Fruit fly (Drosophila melanogaster) whole organism, embryonic: ENCODE data around the gene Idgf3.

Source experiments
- Atf3 ChIP-seq: fragments of 200-800 bp; sonication (Bioruptor generic); optimal IDR thresholded peaks from 3 replicates; lab custom pipeline; 2016; ENCODE audit warnings: missing biosample characterization, missing genetic modification characterization
- CG11723 ChIP-seq: fragments of 200-800 bp; sonication (Bioruptor generic); optimal IDR thresholded peaks from 2 replicates; lab custom pipeline; 2017; ENCODE audit warnings: missing biosample characterization, mild to moderate bottlenecking, missing genetic modification characterization
- CG12744 ChIP-seq: fragments of 200-800 bp; sonication (Bioruptor generic); optimal IDR thresholded peaks from 2 replicates; lab custom pipeline; 2016; ENCODE audit warnings: missing biosample characterization, missing genetic modification characterization
- CG12942 ChIP-seq: fragments of 200-800 bp; sonication (Bioruptor generic); optimal IDR thresholded peaks from 3 replicates; lab custom pipeline; 2016; ENCODE audit warnings: missing biosample characterization, missing genetic modification characterization
- CG13123 ChIP-seq: fragments of 200-800 bp; sonication (Bioruptor generic); optimal IDR thresholded peaks from 2 replicates; lab custom pipeline; 2016; ENCODE audit warnings: missing biosample characterization, missing genetic modification characterization
- CG14667 ChIP-seq: fragments of 200-800 bp; sonication (Bioruptor generic); IDR thresholded peaks from 2 replicates; pipeline ENCODE4 v1.3.6; 2022; ENCODE audit warnings: missing biosample characterization, missing genetic modification characterization
- CG14710 ChIP-seq: fragments of 200-800 bp; sonication (Bioruptor generic); optimal IDR thresholded peaks from 3 replicates; lab custom pipeline; 2019; ENCODE audit warnings: missing biosample characterization, mild to moderate bottlenecking, missing genetic modification characterization, moderate library complexity
- CG16813 ChIP-seq: fragments of 200-800 bp; sonication (Bioruptor generic); IDR thresholded peaks from 3 replicates; pipeline ENCODE4 v1.3.6; 2022; ENCODE audit warnings: missing biosample characterization, missing genetic modification characterization; ENCODE audit not compliant: partially characterized antibody
- CG17359 ChIP-seq: fragments of 200-800 bp; sonication (Bioruptor generic); optimal IDR thresholded peaks from 3 replicates; lab custom pipeline; 2018; ENCODE audit warnings: missing biosample characterization, mild to moderate bottlenecking, missing genetic modification characterization, moderate library complexity
- CG17385 ChIP-seq: fragments of 200-800 bp; sonication (Bioruptor generic); optimal IDR thresholded peaks from 3 replicates; lab custom pipeline; 2018; ENCODE audit warnings: missing biosample characterization, mild to moderate bottlenecking, missing genetic modification characterization
- CG17612 ChIP-seq: fragments of 200-800 bp; sonication (Bioruptor generic); IDR thresholded peaks from 2 replicates; pipeline ENCODE4 v1.3.6; 2022; ENCODE audit warnings: missing biosample characterization, missing genetic modification characterization
- CG18011 ChIP-seq: fragments of 200-800 bp; sonication (Bioruptor generic); optimal IDR thresholded peaks from 2 replicates; lab custom pipeline; 2017; ENCODE audit warnings: missing biosample characterization, missing genetic modification characterization, mild to moderate bottlenecking, moderate library complexity, missing genotype
- CG2202 ChIP-seq: fragments of 200-800 bp; sonication (Bioruptor generic); optimal IDR thresholded peaks from 2 replicates; lab custom pipeline; 2018; ENCODE audit warnings: missing biosample characterization, mild to moderate bottlenecking, missing genetic modification characterization
- CG30403 ChIP-seq: fragments of 200-800 bp; sonication (Bioruptor generic); optimal IDR thresholded peaks from 3 replicates; lab custom pipeline; 2016; ENCODE audit warnings: missing biosample characterization, missing genetic modification characterization
- CG30431 ChIP-seq: fragments of 200-800 bp; sonication (Bioruptor generic); optimal IDR thresholded peaks from 2 replicates; lab custom pipeline; 2017; ENCODE audit warnings: missing biosample characterization, missing genetic modification characterization
- CG34422 ChIP-seq: fragments of 200-800 bp; sonication (Bioruptor generic); IDR thresholded peaks from 3 replicates; pipeline ENCODE4 v1.3.6; 2022; ENCODE audit warnings: missing biosample characterization, missing genetic modification characterization
- CG3995 ChIP-seq: fragments of 200-800 bp; sonication (Bioruptor generic); optimal IDR thresholded peaks from 3 replicates; lab custom pipeline; 2016; ENCODE audit warnings: missing biosample characterization, missing genetic modification characterization
- CG43689 ChIP-seq: fragments of 200-800 bp; sonication (Bioruptor generic); IDR thresholded peaks from 2 replicates; pipeline ENCODE4 v1.3.6; 2022; ENCODE audit warnings: missing biosample characterization, missing genetic modification characterization
- CG4730 ChIP-seq: fragments of 200-800 bp; sonication (Bioruptor generic); IDR thresholded peaks from 2 replicates; pipeline ENCODE4 v1.3.6; 2022; ENCODE audit warnings: missing biosample characterization, missing genetic modification characterization
- CG5180 ChIP-seq: fragments of 200-800 bp; sonication (Bioruptor generic); optimal IDR thresholded peaks from 3 replicates; lab custom pipeline; 2017; ENCODE audit warnings: missing biosample characterization, missing genetic modification characterization, mild to moderate bottlenecking, moderate library complexity, missing genetic modification reagents
- CG6683 ChIP-seq: fragments of 200-800 bp; sonication (Bioruptor generic); optimal IDR thresholded peaks from 2 replicates; lab custom pipeline; 2017; ENCODE audit warnings: missing biosample characterization, mild to moderate bottlenecking, missing genetic modification characterization, missing genetic modification reagents
- CG9932 ChIP-seq: fragments of 200-800 bp; sonication (Bioruptor generic); IDR thresholded peaks from 2 replicates; pipeline ENCODE4 v1.3.6; 2022; ENCODE audit warnings: missing biosample characterization, missing genetic modification characterization
- Dek ChIP-seq: fragments of 200-800 bp; sonication (Bioruptor generic); optimal IDR thresholded peaks from 3 replicates; lab custom pipeline; 2019; ENCODE audit warnings: missing biosample characterization, mild to moderate bottlenecking, missing genetic modification characterization, moderate library complexity
- ERR ChIP-seq: fragments of 200-800 bp; sonication (Bioruptor generic); optimal IDR thresholded peaks from 2 replicates; lab custom pipeline; 2016; ENCODE audit warnings: missing biosample characterization, missing genetic modification characterization
- HLH4C ChIP-seq: fragments of 200-800 bp; sonication (Bioruptor generic); IDR thresholded peaks from 3 replicates; pipeline ENCODE4 v1.3.6; 2022; ENCODE audit warnings: missing biosample characterization, missing genetic modification characterization; ENCODE audit not compliant: partially characterized antibody
- HLHmδ ChIP-seq: fragments of 200-800 bp; sonication (Bioruptor generic); optimal IDR thresholded peaks from 2 replicates; lab custom pipeline; 2018; ENCODE audit warnings: missing biosample characterization, mild to moderate bottlenecking, missing genetic modification characterization, moderate library complexity
- NK7.1 ChIP-seq: fragments of 200-800 bp; sonication (Bioruptor generic); optimal IDR thresholded peaks from 3 replicates; lab custom pipeline; 2016; ENCODE audit warnings: missing biosample characterization, missing genetic modification characterization
- Nf-YB ChIP-seq: fragments of 200-800 bp; sonication (Bioruptor generic); optimal IDR thresholded peaks from 3 replicates; lab custom pipeline; 2019; ENCODE audit warnings: missing biosample characterization, mild to moderate bottlenecking, missing genetic modification characterization, moderate library complexity
- Ravus ChIP-seq: fragments of 200-800 bp; sonication (Bioruptor generic); IDR thresholded peaks from 2 replicates; pipeline ENCODE4 v1.3.6; 2022; ENCODE audit warnings: missing biosample characterization, missing genetic modification characterization
- Sin3A ChIP-seq: fragments of >200 bp; optimal IDR thresholded peaks from 2 replicates; lab custom pipeline; 2018
- Usf ChIP-seq: fragments of 200-800 bp; sonication (Bioruptor generic); optimal IDR thresholded peaks from 2 replicates; lab custom pipeline; 2017; ENCODE audit warnings: missing genotype, missing biosample characterization, missing genetic modification characterization
- ara ChIP-seq: fragments of 200-800 bp; sonication (Bioruptor generic); IDR thresholded peaks from 2 replicates; pipeline ENCODE4 v1.3.6; 2022; ENCODE audit warnings: missing biosample characterization, missing genetic modification characterization
- ase ChIP-seq: fragments of 200-800 bp; sonication (Bioruptor generic); IDR thresholded peaks from 3 replicates; pipeline ENCODE4 v1.3.6; 2022; ENCODE audit warnings: missing biosample characterization, missing genetic modification characterization
- ems ChIP-seq: fragments of 200-800 bp; sonication (Bioruptor generic); optimal IDR thresholded peaks from 3 replicates; lab custom pipeline; 2016; ENCODE audit warnings: missing biosample characterization, missing genetic modification characterization
- eve ChIP-seq, 2 experiments: fragments of >200 bp; optimal IDR thresholded peaks; 2 replicates each; lab custom pipeline; 2017; ENCODE audit warnings: missing biosample characterization in 2 of 2, missing genetic modification characterization in 2 of 2
- fu2 ChIP-seq: fragments of 200-800 bp; sonication (Bioruptor generic); optimal IDR thresholded peaks from 2 replicates; lab custom pipeline; 2016; ENCODE audit warnings: missing biosample characterization, missing genetic modification characterization
- gsb-n ChIP-seq: fragments of 200-800 bp; sonication (Bioruptor generic); optimal IDR thresholded peaks from 3 replicates; lab custom pipeline; 2018; ENCODE audit warnings: missing biosample characterization, mild to moderate bottlenecking, missing genetic modification characterization
- insv ChIP-seq, 2 experiments: fragments of 200-800 bp; sonication (Bioruptor generic); optimal IDR thresholded peaks; 3 replicates each; lab custom pipeline; 2016 to 2018; ENCODE audit warnings: missing biosample characterization in 2 of 2, missing genetic modification characterization in 2 of 2
- jumu ChIP-seq: fragments of 200-800 bp; sonication (Bioruptor generic); optimal IDR thresholded peaks from 3 replicates; lab custom pipeline; 2016; ENCODE audit warnings: missing biosample characterization, missing genetic modification characterization
- lov ChIP-seq, 2 experiments: fragments of 200-800 bp in 1 of 2; fragments of >200 bp in 1 of 2; sonication (Bioruptor generic) in 1 of 2; IDR thresholded peaks in 1 of 2; optimal IDR thresholded peaks in 1 of 2; 2 replicates in 1 of 2; 3 replicates in 1 of 2; pipeline versions ENCODE4 v1.3.6 to Lab custom; 2017 to 2022; ENCODE audit warnings: missing biosample characterization in 1 of 2, missing genetic modification characterization in 1 of 2
- mld ChIP-seq: fragments of 200-800 bp; sonication (Bioruptor generic); IDR thresholded peaks from 3 replicates; pipeline ENCODE4 v1.3.6; 2022; ENCODE audit warnings: missing biosample characterization, missing genetic modification characterization; ENCODE audit not compliant: partially characterized antibody
- nau ChIP-seq: fragments of 200-800 bp; sonication (Bioruptor generic); optimal IDR thresholded peaks from 3 replicates; lab custom pipeline; 2017; ENCODE audit warnings: missing biosample characterization, mild to moderate bottlenecking, missing genetic modification characterization, missing genetic modification reagents
- ranshi ChIP-seq: fragments of 200-800 bp; sonication (Bioruptor generic); IDR thresholded peaks from 2 replicates; pipeline ENCODE4 v1.3.6; 2022; ENCODE audit warnings: missing biosample characterization, missing genetic modification characterization
- repo ChIP-seq: fragments of 200-800 bp; sonication (Bioruptor generic); optimal IDR thresholded peaks from 2 replicates; lab custom pipeline; 2016; ENCODE audit warnings: missing biosample characterization, missing genetic modification characterization
- sisA ChIP-seq: fragments of 200-800 bp; sonication (Bioruptor generic); IDR thresholded peaks from 2 replicates; pipeline ENCODE4 v1.3.6; 2022; ENCODE audit warnings: missing biosample characterization, missing genetic modification characterization
- tgo ChIP-seq: fragments of 200-800 bp; sonication (Bioruptor generic); IDR thresholded peaks from 3 replicates; pipeline ENCODE4 v1.3.6; 2022; ENCODE audit warnings: missing biosample characterization, missing genetic modification characterization
- tna ChIP-seq: fragments of 200-800 bp; sonication (Bioruptor generic); IDR thresholded peaks from 2 replicates; pipeline ENCODE4 v1.3.6; 2022; ENCODE audit warnings: missing biosample characterization, missing genetic modification characterization; ENCODE audit not compliant: partially characterized antibody
- unpg ChIP-seq: fragments of 200-800 bp; sonication (Bioruptor generic); optimal IDR thresholded peaks from 3 replicates; lab custom pipeline; 2018; ENCODE audit warnings: missing biosample characterization, mild to moderate bottlenecking, missing genetic modification characterization, moderate library complexity
- zen2 ChIP-seq: fragments of 200-800 bp; sonication (Bioruptor generic); IDR thresholded peaks from 3 replicates; pipeline ENCODE4 v1.3.6; 2022; ENCODE audit warnings: missing biosample characterization, missing genetic modification characterization; ENCODE audit not compliant: partially characterized antibody

Idgf3 gene

dm6 chr2L:16486001-16486793, 35.5 kb downstream of the Idgf3 start (continued):
- TF ChIP-seq ara (GFP tag; lab: Robert Waterston, UW) (peak; percentile 64), CG9932 (0 out of 2 replicates have a peak, but pooled peaks have one; percentile 26), CG16813 (GFP tag; lab: Robert Waterston, UW) (no peak), nau (GFP tag; lab: Kevin White, UChicago) (peak; percentile 55), ems (GFP tag; lab: Kevin White, UChicago) (no peak), tna (GFP tag; lab: Robert Waterston, UW) (no peak), gsb-n (tag; lab: Kevin White, UChicago) (no peak), CG34422 (GFP tag; lab: Robert Waterston, UW) (0 out of 3 replicates have a peak, but pooled peaks have one; percentile 21), CG18011 (no peak), ase (GFP tag; lab: Robert Waterston, UW) (0 out of 3 replicates have a peak, but pooled peaks have one; percentile 32), repo (GFP tag; lab: Kevin White, UChicago) (peak; percentile 53), CG14710 (tag; lab: Kevin White, UChicago) (peak; percentile 20), zen2 (no peak), eve (GFP tag; optimal IDR thresholded peaks at IDR 0.05; lab: Kevin White, UChicago) (no peak), CG17359 (tag; lab: Kevin White, UChicago) (peak; percentile 17), mld (no peak), CG2202 (tag; lab: Kevin White, UChicago) (no peak), CG43689 (no peak), CG4730 (no peak), tgo (GFP tag; lab: Robert Waterston, UW) (0 out of 3 replicates have a peak, but pooled peaks have one; percentile 24), Dek (no peak), lov (optimal IDR thresholded peaks at IDR 0.05; lab: Kevin White, UChicago) (no peak), lov (GFP tag; IDR thresholded peaks at IDR 0.05; lab: Robert Waterston, UW) (peak; percentile 63; the same call in 1 of the 3 replicates), fu2 (GFP tag; lab: Kevin White, UChicago) (no peak), CG12744 (GFP tag; lab: Kevin White, UChicago) (peak; percentile 52), CG17612 (GFP tag; lab: Robert Waterston, UW) (no peak), ranshi (GFP tag; lab: Robert Waterston, UW) (peak; percentile 45; the same call in 1 of the 2 replicates), Usf (GFP tag; lab: Kevin White, UChicago) (no peak), CG3995 (GFP tag; lab: Kevin White, UChicago) (no peak), CG14667 (GFP tag; lab: Robert Waterston, UW) (no peak), insv (GFP tag; optimal IDR thresholded peaks at IDR 0.05; lab: Kevin White, UChicago) (no peak), unpg (GFP tag; lab: Kevin White, UChicago) (peak; percentile 4), NK7.1 (GFP tag; lab: Kevin White, UChicago) (peak; percentile 37), sisA (GFP tag; lab: Robert Waterston, UW) (no peak), CG12942 (GFP tag; lab: Kevin White, UChicago) (peak; percentile 34), Atf3 (GFP tag; lab: Kevin White, UChicago) (no peak), Ravus (GFP tag; lab: Robert Waterston, UW) (no peak), CG30403 (GFP tag; lab: Kevin White, UChicago) (no peak), HLHmδ (no peak), HLH4C (GFP tag; lab: Robert Waterston, UW) (no peak), jumu (no peak), CG11723 (GFP tag; lab: Kevin White, UChicago) (peak; percentile 4), CG13123 (GFP tag; lab: Kevin White, UChicago) (no peak), CG6683 (no peak), CG5180 (GFP tag; lab: Kevin White, UChicago) (no peak), ERR (GFP tag; lab: Kevin White, UChicago) (no peak), CG30431 (GFP tag; lab: Kevin White, UChicago) (no peak), Nf-YB (GFP tag; lab: Kevin White, UChicago) (peak; percentile 98), Sin3A (no peak), CG17385 (GFP tag; lab: Kevin White, UChicago) (no peak)
